Fruit fly (Drosophila melanogaster): ENCODE results near the gene CG10588.

DNA sequence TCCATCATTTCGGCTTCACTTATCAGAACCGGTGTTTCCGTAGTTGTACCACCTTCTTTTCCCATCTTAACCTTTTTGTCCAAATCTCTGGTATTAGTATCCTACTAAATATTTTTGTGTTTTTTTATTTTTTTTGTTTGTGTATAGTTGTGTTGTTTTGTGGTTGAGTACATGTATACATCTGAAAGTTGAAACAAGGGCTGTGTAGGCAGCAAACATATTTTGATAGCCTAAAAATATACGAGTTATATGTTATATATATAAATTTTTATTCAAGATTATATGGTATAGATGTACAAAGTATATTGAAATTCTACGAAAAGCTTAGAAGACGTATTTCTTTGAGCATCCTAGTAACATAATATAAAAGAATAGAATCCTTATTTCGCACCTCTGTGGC is 13.8 kb downstream of the CG10588 start, which contains the start of gene CG33287:
- TF ChIP-seq Vsx2 (GFP tag; optimal IDR thresholded peaks at IDR 0.05; ENCODE audit: partially characterized antibody): no peak
- no peak for TF ChIP-seq jim (GFP tag; optimal IDR thresholded peaks at IDR 0.05)
- TF ChIP-seq usp (GFP tag; optimal IDR thresholded peaks at IDR 0.05): no peak
- TF ChIP-seq Hr78 (GFP tag; optimal IDR thresholded peaks at IDR 0.05): no peak
- TF ChIP-seq lola (GFP tag; optimal IDR thresholded peaks at IDR 0.05): no peak
- TF ChIP-seq OdsH (GFP tag; optimal IDR thresholded peaks at IDR 0.05): no peak
- TF ChIP-seq HLH106 (tag; optimal IDR thresholded peaks at IDR 0.05): no peak
- TF ChIP-seq pan (optimal IDR thresholded peaks at IDR 0.05): no peak
- no peak for TF ChIP-seq dsf (GFP tag; optimal IDR thresholded peaks at IDR 0.05; ENCODE audit: borderline replicate concordance)
- TF ChIP-seq Jra (GFP tag; optimal IDR thresholded peaks at IDR 0.05): no peak
- no peak for TF ChIP-seq CG9705 (GFP tag; optimal IDR thresholded peaks at IDR 0.05)
- no peak for TF ChIP-seq Mio (GFP tag; optimal IDR thresholded peaks at IDR 0.05)
- no peak for TF ChIP-seq br (GFP tag; optimal IDR thresholded peaks at IDR 0.05)
- TF ChIP-seq Abd-B (GFP tag; optimal IDR thresholded peaks at IDR 0.05): no peak

Measured in whole organism, wandering third instar larva.